Fruit fly (Drosophila melanogaster): ENCODE data around the gene CG31323.

Gene CG31323

DNA sequence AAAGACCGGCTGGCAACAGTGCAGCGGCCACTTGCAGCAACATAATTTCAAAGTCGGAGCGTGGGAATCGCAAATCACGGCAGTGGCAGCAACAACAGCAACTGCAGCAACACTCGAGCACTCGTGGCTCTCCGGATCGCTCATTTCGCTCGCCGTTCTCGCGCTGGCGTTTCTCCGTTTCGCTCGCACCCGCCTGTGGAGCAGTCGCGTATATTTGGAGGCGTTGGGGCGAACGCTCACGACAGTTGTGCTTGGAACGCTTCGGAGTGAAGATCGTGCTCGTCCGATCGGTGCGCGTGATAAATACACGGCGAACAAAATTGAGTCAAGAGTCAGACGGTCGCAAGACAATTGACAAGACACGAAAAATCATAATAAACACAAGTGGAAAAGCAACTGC, 59.4 kb downstream of the CG31323 start, which contains the start of gene CG12290 (continued):
- TF ChIP-seq Med (GFP tag) (peak; percentile 93), CG9932 (GFP tag; IDR thresholded peaks at IDR 0.05) (peak; percentile 38; the same call in 1 of the 2 replicates), Scr (GFP tag; IDR thresholded peaks at IDR 0.05; ENCODE audit: partially characterized antibody) (peak; percentile 32), pum (GFP tag; optimal IDR thresholded peaks at IDR 0.05) (no peak), dysf (GFP tag; IDR thresholded peaks at IDR 0.05) (peak; percentile 39; the same call in 1 of the 3 replicates), CG13296 (GFP tag; optimal IDR thresholded peaks at IDR 0.05) (peak; percentile 44), pan (optimal IDR thresholded peaks at IDR 0.05) (no peak), pan (GFP tag; optimal IDR thresholded peaks at IDR 0.05 in 1 of 2, IDR thresholded peaks at IDR 0.05 in 1 of 2) (peak in 1 of 2 experiments; percentile 25), nmo (GFP tag; optimal IDR thresholded peaks at IDR 0.05) (no peak), CG18599 (GFP tag; optimal IDR thresholded peaks at IDR 0.05) (peak; percentile 8), rib (GFP tag; IDR thresholded peaks at IDR 0.05) (peak; percentile 75; the same call in 1 of the 2 replicates), Ravus (GFP tag; IDR thresholded peaks at IDR 0.05) (no peak), CG7372 (GFP tag; IDR thresholded peaks at IDR 0.05) (0 out of 2 replicates have a peak, but pooled peaks have one; percentile 6), CG15269 (tag; optimal IDR thresholded peaks at IDR 0.05) (peak; percentile 34), CG8281 (tag; optimal IDR thresholded peaks at IDR 0.05) (no peak), pnt (GFP tag; optimal IDR thresholded peaks at IDR 0.05) (no peak), B-H2 (GFP tag; optimal IDR thresholded peaks at IDR 0.05) (peak; percentile 29), wor (GFP tag; IDR thresholded peaks at IDR 0.05) (no peak), CG2678 (tag; optimal IDR thresholded peaks at IDR 0.05) (peak; percentile 26), sim (GFP tag; IDR thresholded peaks at IDR 0.05) (no peak), Dll (GFP tag; IDR thresholded peaks at IDR 0.05; ENCODE audit: partially characterized antibody) (peak; percentile 62; the same call in 3 of the 4 replicates), repo (GFP tag; optimal IDR thresholded peaks at IDR 0.05) (no peak), odd (GFP tag; optimal IDR thresholded peaks at IDR 0.05) (peak; percentile 13), Abd-B (GFP tag; optimal IDR thresholded peaks at IDR 0.05) (no peak), salm (tag; optimal IDR thresholded peaks at IDR 0.05) (no peak), dpn (GFP tag; optimal IDR thresholded peaks at IDR 0.05) (peak in 1 of 2 experiments; percentile 23), sens-2 (GFP tag; IDR thresholded peaks at IDR 0.05) (peak; percentile 77), hbn (GFP tag; IDR thresholded peaks at IDR 0.05; ENCODE audit: partially characterized antibody) (0 out of 2 replicates have a peak, but pooled peaks have one; percentile 33), Jarid2 (GFP tag; optimal IDR thresholded peaks at IDR 0.05) (peak; percentile 96), CG12942 (GFP tag; optimal IDR thresholded peaks at IDR 0.05) (no peak), unpg (GFP tag; optimal IDR thresholded peaks at IDR 0.05) (peak; percentile 15), tll (GFP tag; optimal IDR thresholded peaks at IDR 0.05) (no peak), zfh1 (GFP tag; IDR thresholded peaks at IDR 0.05) (0 out of 3 replicates have a peak, but pooled peaks have one; percentile 36), dm (GFP tag; optimal IDR thresholded peaks at IDR 0.05) (peak; percentile 17), Dbx (GFP tag; IDR thresholded peaks at IDR 0.05) (peak; percentile 57; the same call in 2 of the 3 replicates), HmgD (GFP tag; optimal IDR thresholded peaks at IDR 0.05) (peak; percentile 27), CG4424 (GFP tag; optimal IDR thresholded peaks at IDR 0.05) (no peak), CG7786 (GFP tag; optimal IDR thresholded peaks at IDR 0.05) (peak; percentile 3), CG7839 (tag; optimal IDR thresholded peaks at IDR 0.05) (peak; percentile 29), maf-S (GFP tag; optimal IDR thresholded peaks at IDR 0.05) (peak; percentile 38), CG3847 (GFP tag; IDR thresholded peaks at IDR 0.05) (peak; percentile 19; the same call in 1 of the 2 replicates), sr (GFP tag; IDR thresholded peaks at IDR 0.05) (peak; percentile 62; the same call in 1 of the 3 replicates), chinmo (GFP tag; IDR thresholded peaks at IDR 0.05; ENCODE audit: partially characterized antibody) (peak; percentile 93; the same call in 3 of the 4 replicates), CG17829 (tag; optimal IDR thresholded peaks at IDR 0.05) (peak; percentile 10), CG14050 (GFP tag; IDR thresholded peaks at IDR 0.05) (0 out of 3 replicates have a peak, but pooled peaks have one; percentile 20), CG7928 (GFP tag; optimal IDR thresholded peaks at IDR 0.05) (no peak), psq (GFP tag; optimal IDR thresholded peaks at IDR 0.05) (no peak), sna (GFP tag; IDR thresholded peaks at IDR 0.05; ENCODE audit: partially characterized antibody) (peak; percentile 29), CG11504 (tag; optimal IDR thresholded peaks at IDR 0.05) (peak; percentile 75), CG10267 (tag; optimal IDR thresholded peaks at IDR 0.05) (no peak)
